Fruit fly (Drosophila melanogaster): ENCODE results near the gene CG5280.

Gene CG5280

DNA sequence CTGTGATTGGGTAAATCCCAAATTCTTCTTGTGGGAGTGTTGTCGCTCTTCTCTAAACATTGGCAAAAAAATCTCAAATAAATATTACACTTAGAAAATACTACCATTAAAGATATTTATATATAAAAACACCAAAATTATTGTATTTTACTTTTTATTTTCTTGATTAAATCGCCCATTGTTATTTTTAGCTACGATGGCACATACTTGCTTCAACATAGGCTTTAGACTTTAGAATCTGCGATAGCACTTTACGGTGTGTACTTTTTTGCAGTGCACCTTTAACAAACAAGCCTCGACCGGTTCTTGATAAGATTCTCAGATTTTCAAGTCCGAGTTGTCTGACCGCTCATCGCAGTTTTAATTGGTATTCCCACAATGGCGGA lies 35.4 kb downstream of the CG5280 start, which contains the start of gene GNBP3 (continued):
- peak; percentile 71 for TF ChIP-seq Spps (tag; optimal IDR thresholded peaks at IDR 0.05)
- peak; percentile 48 for TF ChIP-seq Ptx1 (GFP tag; IDR thresholded peaks at IDR 0.05)
- TF ChIP-seq knrl (GFP tag; IDR thresholded peaks at IDR 0.05; ENCODE audit: partially characterized antibody) = no peak
- no peak for TF ChIP-seq sim (GFP tag; IDR thresholded peaks at IDR 0.05)
- TF ChIP-seq kah (GFP tag; optimal IDR thresholded peaks at IDR 0.05) = no peak
- TF ChIP-seq CG15269 (tag; optimal IDR thresholded peaks at IDR 0.05) = peak; percentile 43
- TF ChIP-seq Camta (GFP tag; optimal IDR thresholded peaks at IDR 0.05) = peak; percentile 51
- no peak for TF ChIP-seq pnt (GFP tag; optimal IDR thresholded peaks at IDR 0.05)
- no peak for TF ChIP-seq dimm (GFP tag; IDR thresholded peaks at IDR 0.05)
- TF ChIP-seq Dad (GFP tag; optimal IDR thresholded peaks at IDR 0.05) = peak; percentile 33
- TF ChIP-seq CG10366 (GFP tag; IDR thresholded peaks at IDR 0.05) = no peak
- TF ChIP-seq CG3847 (GFP tag; IDR thresholded peaks at IDR 0.05) = 0 out of 2 replicates have a peak, but pooled peaks have one; percentile 7
- peak; percentile 49 for TF ChIP-seq CG16815 (GFP tag; optimal IDR thresholded peaks at IDR 0.05)
- TF ChIP-seq croc (GFP tag; conservative IDR thresholded peaks at IDR 0.05) = peak; percentile 65
- TF ChIP-seq stwl (tag; optimal IDR thresholded peaks at IDR 0.05) = no peak
- TF ChIP-seq cas (GFP tag; IDR thresholded peaks at IDR 0.05) = peak; percentile 19; the same call in 1 of the 2 replicates
- TF ChIP-seq gsb (GFP tag; IDR thresholded peaks at IDR 0.05) = no peak
- TF ChIP-seq vfl (GFP tag; optimal IDR thresholded peaks at IDR 0.05) = no peak
- TF ChIP-seq pho (GFP tag; optimal IDR thresholded peaks at IDR 0.05) = no peak
- peak; percentile 63 for TF ChIP-seq CG12071 (GFP tag; optimal IDR thresholded peaks at IDR 0.05)
- no peak for TF ChIP-seq yki (optimal IDR thresholded peaks at IDR 0.05)
- TF ChIP-seq fd96Cb (tag; optimal IDR thresholded peaks at IDR 0.05) = peak; percentile 51
- TF ChIP-seq CG4820 (GFP tag; optimal IDR thresholded peaks at IDR 0.05) = peak; percentile 76
- TF ChIP-seq CTCF (GFP tag; optimal IDR thresholded peaks at IDR 0.05) = peak; percentile 6
- TF ChIP-seq cwo (GFP tag; optimal IDR thresholded peaks at IDR 0.05) = peak; percentile 33
- no peak for TF ChIP-seq CG16863 (GFP tag; optimal IDR thresholded peaks at IDR 0.05)
- no peak for TF ChIP-seq HmgD (GFP tag; optimal IDR thresholded peaks at IDR 0.05)
- TF ChIP-seq tup (GFP tag; optimal IDR thresholded peaks at IDR 0.05) = no peak
- TF ChIP-seq CG15601 (tag; optimal IDR thresholded peaks at IDR 0.05) = peak; percentile 60
- TF ChIP-seq CG7928 (GFP tag; optimal IDR thresholded peaks at IDR 0.05) = no peak
- TF ChIP-seq Opbp (GFP tag; IDR thresholded peaks at IDR 0.05; ENCODE audit: partially characterized antibody) = no peak
- no peak for TF ChIP-seq cad (GFP tag; optimal IDR thresholded peaks at IDR 0.05)
- peak; percentile 59 for TF ChIP-seq unpg (GFP tag; optimal IDR thresholded peaks at IDR 0.05)
- peak; percentile 28 for TF ChIP-seq kni (GFP tag; optimal IDR thresholded peaks at IDR 0.05)
- peak; percentile 88 for TF ChIP-seq CG18599 (GFP tag; optimal IDR thresholded peaks at IDR 0.05)
- 0 out of 2 replicates have a peak, but pooled peaks have one; percentile 17 for TF ChIP-seq wdn (GFP tag; IDR thresholded peaks at IDR 0.05)
- peak; percentile 80 for TF ChIP-seq gem (tag; optimal IDR thresholded peaks at IDR 0.05)
- peak; percentile 60; the same call in 2 of the 3 replicates for TF ChIP-seq zfh1 (GFP tag; IDR thresholded peaks at IDR 0.05)
- TF ChIP-seq zen (tag; optimal IDR thresholded peaks at IDR 0.05) = peak; percentile 3
- TF ChIP-seq Eip74EF (GFP tag; optimal IDR thresholded peaks at IDR 0.05) = no peak
- 0 out of 2 replicates have a peak, but pooled peaks have one; percentile 11 for TF ChIP-seq NFAT (GFP tag; IDR thresholded peaks at IDR 0.05)
- peak; percentile 67 for TF ChIP-seq CG7839 (tag; optimal IDR thresholded peaks at IDR 0.05)
- peak; percentile 63 for TF ChIP-seq grau (tag; optimal IDR thresholded peaks at IDR 0.05)
- TF ChIP-seq CkIIα-i1 (GFP tag; IDR thresholded peaks at IDR 0.05) = no peak
- peak; percentile 11 for TF ChIP-seq CG18764 (GFP tag; optimal IDR thresholded peaks at IDR 0.05)
- no peak for TF ChIP-seq tna (GFP tag; IDR thresholded peaks at IDR 0.05; ENCODE audit: partially characterized antibody)
- no peak for TF ChIP-seq CG12236 (GFP tag; optimal IDR thresholded peaks at IDR 0.05)
- TF ChIP-seq Optix (GFP tag; IDR thresholded peaks at IDR 0.05) = no peak
- no peak; the same call in 2 of the 3 replicates for TF ChIP-seq B-H1 (GFP tag; IDR thresholded peaks at IDR 0.05)
- TF ChIP-seq ap (GFP tag; IDR thresholded peaks at IDR 0.05) = no peak
- no peak for TF ChIP-seq ERR (GFP tag; optimal IDR thresholded peaks at IDR 0.05)
- TF ChIP-seq CG30431 (GFP tag; optimal IDR thresholded peaks at IDR 0.05) = peak; percentile 3
